Worm (Caenorhabditis elegans): ENCODE measurements around the gene R02F2.7.

ce11 chrIII:5464077-5464476 is 19.5 kb downstream of the R02F2.7 start, which contains the start of gene F48E8.2:
- TF ChIP-seq aly-2 (tag; optimal IDR thresholded peaks at IDR 0.05) (no peak), ama-1 (optimal IDR thresholded peaks at IDR 0.05) (no peak), lsy-12 (tag; optimal IDR thresholded peaks at IDR 0.05) (no peak)
